Fruit fly (Drosophila melanogaster): ENCODE data around the gene CG15601.

The CG15601 gene

dm6 chrX:15760447-15761297 is 50.2 kb downstream of the CG15601 start, which contains the start of the genes Graf and mRpL3 (continued):
- TF ChIP-seq bowl (GFP tag; IDR thresholded peaks at IDR 0.05) (no peak), CG18599 (GFP tag; optimal IDR thresholded peaks at IDR 0.05) (no peak), slou (GFP tag; optimal IDR thresholded peaks at IDR 0.05) (no peak), Neu2 (GFP tag; optimal IDR thresholded peaks at IDR 0.05; ENCODE audit: borderline replicate concordance) (no peak), CG9437 (GFP tag; optimal IDR thresholded peaks at IDR 0.05) (no peak), vnd (GFP tag; IDR thresholded peaks at IDR 0.05; ENCODE audit: partially characterized antibody) (peak; percentile 90), Doc3 (GFP tag; IDR thresholded peaks at IDR 0.05; ENCODE audit: partially characterized antibody) (peak; percentile 80), pnt (GFP tag; optimal IDR thresholded peaks at IDR 0.05) (no peak), CG2889 (GFP tag; IDR thresholded peaks at IDR 0.05) (no peak), Dip2 (GFP tag; IDR thresholded peaks at IDR 0.05) (no peak), HLH4C (GFP tag; IDR thresholded peaks at IDR 0.05; ENCODE audit: partially characterized antibody) (peak; percentile 91), Chrac-16 (GFP tag; optimal IDR thresholded peaks at IDR 0.05) (no peak), Six4 (GFP tag; optimal IDR thresholded peaks at IDR 0.05) (no peak), gfzf (GFP tag; optimal IDR thresholded peaks at IDR 0.05) (peak; percentile 35), CHES-1-like (GFP tag; optimal IDR thresholded peaks at IDR 0.05) (peak; percentile 20), CG4328 (GFP tag; optimal IDR thresholded peaks at IDR 0.05) (no peak), CG10565 (GFP tag; optimal IDR thresholded peaks at IDR 0.05) (no peak), CG10979 (tag; optimal IDR thresholded peaks at IDR 0.05) (no peak), CG16813 (GFP tag; IDR thresholded peaks at IDR 0.05; ENCODE audit: partially characterized antibody) (peak; percentile 92), bigmax (GFP tag; optimal IDR thresholded peaks at IDR 0.05) (no peak), Hmr (GFP tag; optimal IDR thresholded peaks at IDR 0.05) (no peak), CG10274 (GFP tag; optimal IDR thresholded peaks at IDR 0.05) (no peak), CG32767 (GFP tag; IDR thresholded peaks at IDR 0.05) (no peak), CG6175 (GFP tag; IDR thresholded peaks at IDR 0.05) (no peak), E2f1 (GFP tag; IDR thresholded peaks at IDR 0.05) (no peak), CG12942 (GFP tag; optimal IDR thresholded peaks at IDR 0.05) (no peak), CG5245 (GFP tag; optimal IDR thresholded peaks at IDR 0.05) (no peak), CG12155 (GFP tag; optimal IDR thresholded peaks at IDR 0.05) (no peak), CG8765 (GFP tag; IDR thresholded peaks at IDR 0.05) (no peak), Atf3 (GFP tag; optimal IDR thresholded peaks at IDR 0.05) (no peak), unpg (GFP tag; optimal IDR thresholded peaks at IDR 0.05) (no peak), en (GFP tag; optimal IDR thresholded peaks at IDR 0.05) (no peak), CG18476 (GFP tag; optimal IDR thresholded peaks at IDR 0.05) (no peak), Mad (GFP tag; optimal IDR thresholded peaks at IDR 0.05) (no peak), chn (GFP tag; optimal IDR thresholded peaks at IDR 0.05) (no peak), CG17568 (GFP tag; optimal IDR thresholded peaks at IDR 0.05) (no peak), CG17802 (tag; optimal IDR thresholded peaks at IDR 0.05) (peak; percentile 74), fd3F (GFP tag; optimal IDR thresholded peaks at IDR 0.05) (no peak), CG43689 (GFP tag; IDR thresholded peaks at IDR 0.05) (no peak), Xbp1 (GFP tag; optimal IDR thresholded peaks at IDR 0.05) (no peak), ac (GFP tag; optimal IDR thresholded peaks at IDR 0.05) (no peak), insv (GFP tag; optimal IDR thresholded peaks at IDR 0.05) (peak in 1 of 2 experiments; percentile 21), trh (GFP tag; optimal IDR thresholded peaks at IDR 0.05) (no peak), CG33557 (GFP tag; optimal IDR thresholded peaks at IDR 0.05) (no peak), Camta (GFP tag; optimal IDR thresholded peaks at IDR 0.05) (no peak), Jarid2 (GFP tag; optimal IDR thresholded peaks at IDR 0.05) (no peak), aop (GFP tag; IDR thresholded peaks at IDR 0.05) (no peak), odd (GFP tag; optimal IDR thresholded peaks at IDR 0.05) (no peak), CG11247 (GFP tag; IDR thresholded peaks at IDR 0.05) (no peak), fru (optimal IDR thresholded peaks at IDR 0.05) (no peak)

Data from whole organism, embryonic.